Worm (Caenorhabditis elegans): ENCODE results near the gene Y54F10AM.11.

DNA sequence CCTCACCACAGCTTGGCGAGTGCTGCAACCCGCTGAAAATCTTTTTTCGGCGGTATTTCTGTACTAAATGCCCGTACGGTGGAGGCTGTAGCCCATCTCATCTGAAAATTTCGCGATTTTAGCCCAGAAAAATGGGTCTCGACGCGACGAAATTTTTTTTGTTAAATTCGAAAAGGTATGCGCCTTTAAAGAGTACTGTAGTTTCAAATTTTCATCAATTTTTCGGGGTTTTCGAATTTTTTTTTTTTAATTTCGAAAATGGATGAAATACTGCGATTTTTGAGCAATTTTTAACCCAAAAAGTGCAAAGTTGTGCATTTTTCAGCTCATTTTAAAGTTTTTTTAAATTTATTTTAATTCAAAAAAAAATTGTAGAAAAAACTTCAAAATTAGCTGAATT, 7.7 kb upstream of the Y54F10AM.11 start, which contains the start of gene Y54F10AR.2:
- TF ChIP-seq T22C8.4 (GFP tag; IDR thresholded peaks at IDR 0.05) (no peak), ztf-29 (GFP tag; IDR thresholded peaks at IDR 0.05) (no peak)

All from whole organism, midembryonic.